Worm (Caenorhabditis elegans): ENCODE results near the gene cyp-35B3.

cyp-35B3 gene

DNA sequence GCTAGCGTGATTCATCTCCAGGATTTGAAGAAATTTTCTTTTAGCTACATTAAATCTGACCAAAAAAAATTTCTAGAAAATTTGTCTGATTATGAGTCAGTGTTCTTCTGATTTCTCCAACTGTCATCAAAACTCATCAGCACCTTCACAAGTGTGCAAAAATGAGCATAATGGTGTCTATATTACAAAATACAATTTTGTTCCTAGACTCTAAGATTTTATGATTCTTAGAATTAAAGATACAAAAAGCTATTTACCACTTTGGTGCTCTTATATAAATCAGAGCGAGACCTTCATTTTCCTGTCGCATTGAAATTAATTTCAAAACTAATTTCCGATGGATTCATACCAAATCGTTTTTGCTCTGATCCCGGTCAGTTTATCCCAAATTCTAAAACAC lies 32.7 kb upstream of the cyp-35B3 start, which contains the start of gene srx-68:
Gene srx-68 (plus strand): TSS at position 301 of the 400 bp plus-strand sequence.
- TF ChIP-seq blmp-1 (tag; optimal IDR thresholded peaks at IDR 0.05) (no peak), ceh-83 (GFP tag; optimal IDR thresholded peaks at IDR 0.05) (no peak), unc-62 (GFP tag; optimal IDR thresholded peaks at IDR 0.05) (no peak), lin-32 (GFP tag; optimal IDR thresholded peaks at IDR 0.05) (no peak), ceh-43 (GFP tag; optimal IDR thresholded peaks at IDR 0.05) (no peak), tbx-8 (GFP tag; optimal IDR thresholded peaks at IDR 0.05) (no peak), sem-2 (GFP tag; optimal IDR thresholded peaks at IDR 0.05) (no peak), mls-2 (tag; optimal IDR thresholded peaks at IDR 0.05) (no peak), drap-1 (GFP tag; optimal IDR thresholded peaks at IDR 0.05) (no peak), elt-3 (tag; optimal IDR thresholded peaks at IDR 0.05) (no peak), nhr-2 (tag; optimal IDR thresholded peaks at IDR 0.05) (no peak)

DNA sequence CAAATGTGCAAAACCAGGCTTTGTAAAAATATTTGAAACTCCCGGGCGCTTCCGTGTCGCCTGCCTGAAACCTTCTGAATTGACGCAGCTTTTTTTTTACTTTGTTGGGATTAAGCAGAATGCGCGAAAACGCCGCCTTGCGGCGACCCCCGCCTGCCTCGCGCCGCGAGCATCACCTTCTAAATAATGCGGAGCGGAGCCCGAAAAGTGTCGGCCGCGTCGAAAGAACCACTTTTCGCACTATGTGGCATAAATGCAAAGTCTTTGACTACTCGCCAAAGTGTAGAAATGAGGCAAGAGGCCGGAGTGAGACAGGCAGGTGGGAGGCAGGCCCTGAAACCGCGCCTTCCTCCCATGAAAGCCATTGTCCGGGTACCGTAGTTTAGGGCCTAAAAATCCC lies 32.0 kb upstream of the cyp-35B3 start:
- TF ChIP-seq nhr-12 (tag; optimal IDR thresholded peaks at IDR 0.05) (no peak), ceh-43 (GFP tag; optimal IDR thresholded peaks at IDR 0.05) (no peak), ces-1 (GFP tag; optimal IDR thresholded peaks at IDR 0.05) (no peak), lin-13 (tag; optimal IDR thresholded peaks at IDR 0.05) (no peak), lin-32 (GFP tag; optimal IDR thresholded peaks at IDR 0.05) (no peak), flh-1 (GFP tag; optimal IDR thresholded peaks at IDR 0.05) (no peak), ham-2 (GFP tag; optimal IDR thresholded peaks at IDR 0.05) (no peak), nhr-28 (tag; optimal IDR thresholded peaks at IDR 0.05) (no peak), ztf-11 (tag; optimal IDR thresholded peaks at IDR 0.05) (no peak), nhr-237 (tag; optimal IDR thresholded peaks at IDR 0.05) (no peak), mep-1 (tag; optimal IDR thresholded peaks at IDR 0.05) (no peak), unc-62 (GFP tag; optimal IDR thresholded peaks at IDR 0.05) (no peak), unc-39 (tag; optimal IDR thresholded peaks at IDR 0.05) (no peak)

DNA sequence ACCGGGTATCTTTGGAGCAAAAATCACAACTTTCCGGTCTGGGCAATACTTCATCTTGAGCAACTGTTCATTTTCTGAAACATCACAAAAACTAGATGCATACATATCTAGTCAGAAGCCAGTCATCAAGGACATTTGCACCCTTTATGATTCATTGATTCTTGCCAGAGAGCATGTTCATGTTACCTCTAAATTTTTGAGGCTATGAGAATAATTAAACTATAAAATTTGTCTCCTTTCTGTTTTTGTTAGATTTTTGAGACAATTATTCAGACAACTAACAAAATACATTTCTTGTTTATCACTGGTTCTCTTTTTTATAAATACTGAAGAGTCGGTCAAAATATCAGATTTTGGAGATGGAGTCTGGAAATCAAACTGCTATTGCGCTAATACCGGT lies 28.7 kb upstream of the cyp-35B3 start, which contains the start of gene srx-67:
Gene srx-67 (plus strand): TSS at position 301 of the 400 bp plus-strand sequence.
- no peak for TF ChIP-seq unc-62 (GFP tag; optimal IDR thresholded peaks at IDR 0.05)
- no peak for TF ChIP-seq sem-2 (GFP tag; optimal IDR thresholded peaks at IDR 0.05)
- no peak for TF ChIP-seq flh-1 (GFP tag; optimal IDR thresholded peaks at IDR 0.05)
- TF ChIP-seq ham-2 (GFP tag; optimal IDR thresholded peaks at IDR 0.05), result no peak
- no peak for TF ChIP-seq hlh-1 (tag; optimal IDR thresholded peaks at IDR 0.05)
- no peak for TF ChIP-seq blmp-1 (tag; optimal IDR thresholded peaks at IDR 0.05)
- TF ChIP-seq pha-4 (tag; optimal IDR thresholded peaks at IDR 0.05), result no peak
- TF ChIP-seq nhr-76 (tag; optimal IDR thresholded peaks at IDR 0.05), result no peak
- TF ChIP-seq nhr-237 (tag; optimal IDR thresholded peaks at IDR 0.05), result no peak

DNA sequence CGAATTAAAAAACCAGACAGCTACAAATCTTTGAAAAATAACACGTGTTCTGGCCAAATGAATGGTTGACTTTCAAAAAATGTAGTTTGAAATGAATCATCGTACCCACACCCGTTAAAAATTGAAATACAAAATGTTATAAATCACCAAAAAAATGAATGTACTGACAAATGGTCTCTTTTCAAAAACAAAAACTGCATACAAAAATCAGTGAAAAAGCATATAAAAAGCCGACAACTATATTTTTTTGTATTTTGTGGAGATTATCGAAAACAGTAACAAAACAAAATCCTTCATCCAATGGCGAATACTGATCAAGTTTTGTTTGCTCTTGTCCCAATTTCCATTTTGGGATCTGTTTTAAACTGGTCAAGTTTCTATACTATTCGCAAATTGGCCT lies 25.9 kb upstream of the cyp-35B3 start, which contains the start of gene srx-66:
Gene srx-66 (plus strand): TSS at position 301 of the 400 bp plus-strand sequence.
- TF ChIP-seq mls-2 (tag; optimal IDR thresholded peaks at IDR 0.05) (no peak), ceh-83 (GFP tag; optimal IDR thresholded peaks at IDR 0.05) (no peak), hlh-1 (tag; optimal IDR thresholded peaks at IDR 0.05) (no peak), ceh-39 (tag; optimal IDR thresholded peaks at IDR 0.05) (no peak)

DNA sequence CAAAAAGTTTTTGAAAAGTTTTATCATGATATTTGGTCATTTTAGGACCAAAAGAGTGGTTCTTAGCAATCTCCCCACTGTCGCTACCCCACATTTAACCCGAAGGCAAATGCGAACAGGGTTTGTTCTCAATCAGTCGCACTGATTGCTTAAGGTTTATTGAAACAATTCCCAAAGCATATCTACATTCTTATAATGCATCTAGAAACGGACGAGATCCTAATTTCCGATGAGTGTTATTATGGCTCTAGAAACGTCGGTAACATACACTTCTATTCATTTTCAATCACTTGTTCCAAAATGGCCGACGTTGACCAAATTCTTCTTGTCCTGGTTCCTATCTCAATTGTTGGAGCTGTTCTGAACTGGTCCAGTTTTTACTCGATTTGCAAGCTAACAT lies 23.5 kb upstream of the cyp-35B3 start, which contains the start of gene srx-65:
Gene srx-65 (plus strand): TSS at position 301 of the 400 bp plus-strand sequence.
- no peak for TF ChIP-seq nhr-12 (tag; optimal IDR thresholded peaks at IDR 0.05)
- no peak for TF ChIP-seq lsy-2 (tag; optimal IDR thresholded peaks at IDR 0.05)
- TF ChIP-seq blmp-1 (tag; optimal IDR thresholded peaks at IDR 0.05), result no peak
- TF ChIP-seq mls-2 (tag; optimal IDR thresholded peaks at IDR 0.05), result no peak
- TF ChIP-seq unc-62 (GFP tag; optimal IDR thresholded peaks at IDR 0.05), result no peak
- no peak for TF ChIP-seq sptf-1 (tag; optimal IDR thresholded peaks at IDR 0.05)

DNA sequence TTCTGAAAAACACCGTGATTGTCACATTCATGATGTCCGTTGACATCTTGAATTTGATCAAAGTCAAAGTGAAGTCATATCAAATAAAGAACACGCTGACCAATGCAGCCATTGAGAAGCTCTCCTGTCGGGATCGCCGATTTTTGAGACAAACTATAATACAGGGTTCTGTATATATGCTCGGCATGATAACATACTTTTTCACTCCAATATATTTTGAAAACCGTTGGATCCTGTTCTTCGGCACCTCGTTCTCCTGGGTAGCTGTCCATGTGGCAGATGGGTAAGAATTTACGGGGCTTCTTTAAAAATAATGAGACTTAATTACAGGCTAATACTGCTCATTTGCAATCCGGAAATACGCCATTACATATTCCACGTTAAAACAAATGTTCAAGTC lies 22.6 kb upstream of the cyp-35B3 start:
- TF ChIP-seq snpc-4 (tag; optimal IDR thresholded peaks at IDR 0.05), result no peak
- no peak for TF ChIP-seq elt-1 (tag; optimal IDR thresholded peaks at IDR 0.05; ENCODE audit: borderline replicate concordance, insufficient read depth)
- no peak for TF ChIP-seq bed-3 (GFP tag; optimal IDR thresholded peaks at IDR 0.05)
- no peak for TF ChIP-seq flh-1 (GFP tag; optimal IDR thresholded peaks at IDR 0.05)
- TF ChIP-seq blmp-1 (tag; optimal IDR thresholded peaks at IDR 0.05), result no peak
- TF ChIP-seq M03D4.4 (tag; optimal IDR thresholded peaks at IDR 0.05), result no peak
- no peak for TF ChIP-seq pha-4 (tag; optimal IDR thresholded peaks at IDR 0.05)
- TF ChIP-seq ces-1 (GFP tag; optimal IDR thresholded peaks at IDR 0.05), result no peak
- no peak for TF ChIP-seq drap-1 (GFP tag; optimal IDR thresholded peaks at IDR 0.05)
- no peak for TF ChIP-seq lin-32 (GFP tag; optimal IDR thresholded peaks at IDR 0.05)
- TF ChIP-seq ceh-39 (tag; optimal IDR thresholded peaks at IDR 0.05), result no peak
- no peak for TF ChIP-seq hlh-1 (tag; optimal IDR thresholded peaks at IDR 0.05)
- no peak for TF ChIP-seq unc-120 (tag; optimal IDR thresholded peaks at IDR 0.05; ENCODE audit: poor library complexity, severe bottlenecking)
- no peak for TF ChIP-seq nhr-2 (tag; optimal IDR thresholded peaks at IDR 0.05)
- TF ChIP-seq lin-13 (tag; optimal IDR thresholded peaks at IDR 0.05), result no peak

All from whole organism, mixed stage, embryonic.